Fruit fly (Drosophila melanogaster): ENCODE measurements around the gene CG9449.

DNA sequence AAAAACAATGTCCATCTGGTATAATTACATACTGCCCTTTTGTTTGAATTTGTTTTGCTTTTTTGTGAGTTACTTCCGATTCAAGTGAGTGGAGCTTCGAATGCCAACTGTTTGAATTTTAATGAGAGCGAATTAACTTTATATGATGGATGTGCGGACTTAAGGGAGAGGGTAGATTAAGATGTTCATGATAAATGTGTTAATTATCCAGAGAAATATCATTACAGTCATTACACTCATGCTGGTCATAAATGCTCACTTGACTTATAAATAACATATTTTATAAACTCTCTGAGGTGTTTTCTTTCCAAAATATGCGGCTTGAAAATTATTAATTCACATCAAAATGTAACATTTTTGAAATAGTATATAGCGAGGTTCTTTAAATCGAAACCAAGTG, at the start of gene CG9449:
- TF ChIP-seq CG8301 (tag; optimal IDR thresholded peaks at IDR 0.05) (no peak), CG13204 (GFP tag; optimal IDR thresholded peaks at IDR 0.05) (no peak), Snoo (tag; optimal IDR thresholded peaks at IDR 0.05) (no peak), fd96Ca (GFP tag; IDR thresholded peaks at IDR 0.05) (no peak), gl (tag; optimal IDR thresholded peaks at IDR 0.05) (no peak), EcR (GFP tag; optimal IDR thresholded peaks at IDR 0.05) (no peak), Pif1A (GFP tag; optimal IDR thresholded peaks at IDR 0.05) (no peak), CG34367 (tag; optimal IDR thresholded peaks at IDR 0.05) (no peak)
